In the genomic region with DNA sequence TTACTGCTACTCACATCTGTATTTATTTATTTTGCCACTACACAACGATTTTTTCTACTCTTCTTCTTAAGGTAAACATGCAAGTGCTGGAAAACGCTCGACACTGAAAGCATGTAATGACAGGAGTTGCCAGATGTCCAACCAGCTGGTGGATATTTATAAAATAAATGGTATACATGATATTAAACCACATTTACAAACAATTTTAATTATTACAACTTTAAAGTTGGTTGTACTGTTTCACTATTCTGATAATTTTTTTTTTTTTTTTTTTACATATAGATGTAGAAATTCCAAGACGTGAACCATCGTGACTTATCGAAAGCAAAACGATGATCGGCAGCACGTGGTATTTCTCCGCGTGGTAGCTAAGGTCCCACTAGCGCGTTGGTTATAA, we compare ENCODE assay signal across 1 fruit fly cellular context.
A peak's percentile ranks its signal among the peaks of the same experiment; 100 is the strongest.
TF ChIP-seq lines count a peak whose summit lies in the region.

Gene Keap1 (minus strand): TSS at position 87 of the 397 bp plus-strand sequence.
Gene kuk (plus strand): TSS at position 386 of the 397 bp plus-strand sequence.

TF ChIP-seq in whole organism, embryonic, 481 proteins besides CTCF, POLR2A, EP300 and RAD21 (continued from another document and continues in another):
- no peak for TF ChIP-seq kay (GFP tag; optimal IDR thresholded peaks at IDR 0.05; lab: Kevin White, UChicago)
- TF ChIP-seq HLH4C (GFP tag; IDR thresholded peaks at IDR 0.05; lab: Robert Waterston, UW; ENCODE audit: partially characterized antibody): peak; percentile 64
- peak; percentile 35 for TF ChIP-seq CG6765 (GFP tag; optimal IDR thresholded peaks at IDR 0.05; lab: Kevin White, UChicago)
- peak; percentile 62 for TF ChIP-seq Dref (GFP tag; IDR thresholded peaks at IDR 0.05; lab: Robert Waterston, UW)
- TF ChIP-seq CG16815 (GFP tag; optimal IDR thresholded peaks at IDR 0.05; lab: Kevin White, UChicago): peak; percentile 16
- TF ChIP-seq CG6254 (GFP tag; optimal IDR thresholded peaks at IDR 0.05; lab: Kevin White, UChicago): no peak
- no peak for TF ChIP-seq TFAM (GFP tag; optimal IDR thresholded peaks at IDR 0.05; lab: Kevin White, UChicago)
- peak; percentile 53 for TF ChIP-seq CG13775 (GFP tag; optimal IDR thresholded peaks at IDR 0.05; lab: Kevin White, UChicago)
- TF ChIP-seq h (optimal IDR thresholded peaks at IDR 0.05; lab: Kevin White, UChicago): no peak
- no peak for TF ChIP-seq CG2199 (GFP tag; IDR thresholded peaks at IDR 0.05; lab: Robert Waterston, UW)
- peak; percentile 20 for TF ChIP-seq CG18619 (GFP tag; optimal IDR thresholded peaks at IDR 0.05; lab: Kevin White, UChicago)
- no peak for TF ChIP-seq sens-2 (GFP tag; IDR thresholded peaks at IDR 0.05; lab: Robert Waterston, UW)
- no peak for TF ChIP-seq odd (GFP tag; optimal IDR thresholded peaks at IDR 0.05; lab: Kevin White, UChicago)
- no peak for TF ChIP-seq jigr1 (GFP tag; IDR thresholded peaks at IDR 0.05; lab: Robert Waterston, UW)
- TF ChIP-seq tup (GFP tag; optimal IDR thresholded peaks at IDR 0.05; lab: Kevin White, UChicago): peak; percentile 23
- no peak for TF ChIP-seq stc (GFP tag; IDR thresholded peaks at IDR 0.05; lab: Robert Waterston, UW)
- peak; percentile 25; the same call in 1 of the 3 replicates for TF ChIP-seq CG14050 (GFP tag; IDR thresholded peaks at IDR 0.05; lab: Robert Waterston, UW)
- TF ChIP-seq CG8290 (GFP tag; optimal IDR thresholded peaks at IDR 0.05; lab: Kevin White, UChicago): no peak
- peak in 1 of 2 experiments; percentile 57 for TF ChIP-seq CG8290 (tag; optimal IDR thresholded peaks at IDR 0.05; lab: Kevin White, UChicago)
- TF ChIP-seq ssp (GFP tag; IDR thresholded peaks at IDR 0.05; lab: Robert Waterston, UW): no peak
- peak; percentile 75 for TF ChIP-seq sob (GFP tag; IDR thresholded peaks at IDR 0.05; lab: Robert Waterston, UW)
- TF ChIP-seq seq (GFP tag; IDR thresholded peaks at IDR 0.05; lab: Robert Waterston, UW): 0 out of 2 replicates have a peak, but pooled peaks have one; percentile 0
- peak in 1 of 2 experiments; percentile 69 for TF ChIP-seq Hr51 (GFP tag; optimal IDR thresholded peaks at IDR 0.05; lab: Kevin White, UChicago)
- peak; percentile 27 for TF ChIP-seq Atf-2 (GFP tag; optimal IDR thresholded peaks at IDR 0.05; lab: Kevin White, UChicago)
- TF ChIP-seq Tbp (GFP tag; optimal IDR thresholded peaks at IDR 0.05; lab: Kevin White, UChicago): peak; percentile 20
- TF ChIP-seq grn (GFP tag; optimal IDR thresholded peaks at IDR 0.05; lab: Kevin White, UChicago): no peak
- no peak for TF ChIP-seq CG14667 (GFP tag; IDR thresholded peaks at IDR 0.05; lab: Robert Waterston, UW)
- TF ChIP-seq p53 (GFP tag; optimal IDR thresholded peaks at IDR 0.05; lab: Kevin White, UChicago): no peak
- peak; percentile 73 for TF ChIP-seq Sry-δ (GFP tag; optimal IDR thresholded peaks at IDR 0.05; lab: Kevin White, UChicago)
- peak; percentile 92 for TF ChIP-seq Lhr (GFP tag; optimal IDR thresholded peaks at IDR 0.05; lab: Kevin White, UChicago)
- TF ChIP-seq ac (GFP tag; optimal IDR thresholded peaks at IDR 0.05; lab: Kevin White, UChicago): no peak
- no peak for TF ChIP-seq btn (GFP tag; optimal IDR thresholded peaks at IDR 0.05; lab: Kevin White, UChicago)
- TF ChIP-seq CG7839 (tag; optimal IDR thresholded peaks at IDR 0.05; lab: Kevin White, UChicago): peak; percentile 13
- TF ChIP-seq CG6791 (GFP tag; IDR thresholded peaks at IDR 0.05; lab: Robert Waterston, UW; ENCODE audit: partially characterized antibody): peak; percentile 75
- no peak for TF ChIP-seq CG15011 (GFP tag; optimal IDR thresholded peaks at IDR 0.05; lab: Kevin White, UChicago)
- peak; percentile 60 for TF ChIP-seq gro (GFP tag; optimal IDR thresholded peaks at IDR 0.05; lab: Kevin White, UChicago)
- TF ChIP-seq CG8089 (GFP tag; optimal IDR thresholded peaks at IDR 0.05; lab: Kevin White, UChicago): peak; percentile 24
- peak; percentile 26 for TF ChIP-seq tin (GFP tag; optimal IDR thresholded peaks at IDR 0.05; lab: Kevin White, UChicago)
- peak; percentile 87 for TF ChIP-seq CG3847 (GFP tag; IDR thresholded peaks at IDR 0.05; lab: Robert Waterston, UW)
- TF ChIP-seq Lpt (GFP tag; optimal IDR thresholded peaks at IDR 0.05; lab: Kevin White, UChicago): no peak
- peak; percentile 51 for TF ChIP-seq tx (GFP tag; optimal IDR thresholded peaks at IDR 0.05; lab: Kevin White, UChicago)
- TF ChIP-seq phol (tag; optimal IDR thresholded peaks at IDR 0.05; lab: Kevin White, UChicago): peak; percentile 25
- TF ChIP-seq gem (tag; optimal IDR thresholded peaks at IDR 0.05; lab: Kevin White, UChicago): peak; percentile 61
- TF ChIP-seq ems (GFP tag; optimal IDR thresholded peaks at IDR 0.05; lab: Kevin White, UChicago): peak; percentile 47
- TF ChIP-seq Gug (GFP tag; IDR thresholded peaks at IDR 0.05; lab: Robert Waterston, UW): no peak; the same call in 2 of the 4 replicates
- TF ChIP-seq CG11456 (GFP tag; IDR thresholded peaks at IDR 0.05; lab: Robert Waterston, UW): 0 out of 3 replicates have a peak, but pooled peaks have one; percentile 66
- TF ChIP-seq Bdp1 (GFP tag; optimal IDR thresholded peaks at IDR 0.05; lab: Kevin White, UChicago): peak; percentile 60
- peak; percentile 54 for TF ChIP-seq HHEX (GFP tag; optimal IDR thresholded peaks at IDR 0.05; lab: Kevin White, UChicago)
- TF ChIP-seq CG34224 (GFP tag; IDR thresholded peaks at IDR 0.05; lab: Robert Waterston, UW; ENCODE audit: partially characterized antibody): peak; percentile 53
- peak; percentile 91 for TF ChIP-seq CG13287 (GFP tag; IDR thresholded peaks at IDR 0.05; lab: Robert Waterston, UW; ENCODE audit: partially characterized antibody)
- peak; percentile 88 for TF ChIP-seq Bgb (GFP tag; IDR thresholded peaks at IDR 0.05; lab: Robert Waterston, UW; ENCODE audit: partially characterized antibody)
- TF ChIP-seq Rfx (GFP tag; IDR thresholded peaks at IDR 0.05; lab: Robert Waterston, UW): peak; percentile 80
- no peak for TF ChIP-seq Mrtf (GFP tag; IDR thresholded peaks at IDR 0.05; lab: Robert Waterston, UW)
- peak; percentile 72 for TF ChIP-seq slbo (GFP tag; IDR thresholded peaks at IDR 0.05; lab: Robert Waterston, UW)
- TF ChIP-seq CG2875 (GFP tag; optimal IDR thresholded peaks at IDR 0.05; lab: Kevin White, UChicago): peak; percentile 12
- peak; percentile 38; the same call in 1 of the 2 replicates for TF ChIP-seq CG17328 (GFP tag; IDR thresholded peaks at IDR 0.05; lab: Robert Waterston, UW)
- no peak for TF ChIP-seq ham (GFP tag; IDR thresholded peaks at IDR 0.05; lab: Robert Waterston, UW)
- TF ChIP-seq CG5953 (GFP tag; IDR thresholded peaks at IDR 0.05; lab: Robert Waterston, UW): no peak
- TF ChIP-seq CG1832 (GFP tag; optimal IDR thresholded peaks at IDR 0.05; lab: Kevin White, UChicago): no peak
- peak; percentile 86 for TF ChIP-seq CG4617 (GFP tag; optimal IDR thresholded peaks at IDR 0.05; lab: Kevin White, UChicago; ENCODE audit: borderline replicate concordance)
- no peak for TF ChIP-seq salm (tag; optimal IDR thresholded peaks at IDR 0.05; lab: Kevin White, UChicago)
- TF ChIP-seq CG11696 (GFP tag; IDR thresholded peaks at IDR 0.05; lab: Robert Waterston, UW): no peak
- TF ChIP-seq sd (tag; optimal IDR thresholded peaks at IDR 0.05; lab: Kevin White, UChicago): peak; percentile 43
- no peak for TF ChIP-seq CG7745 (tag; optimal IDR thresholded peaks at IDR 0.05; lab: Kevin White, UChicago)
- TF ChIP-seq crp (GFP tag; optimal IDR thresholded peaks at IDR 0.05; lab: Kevin White, UChicago): peak; percentile 5 to 81
- TF ChIP-seq bigmax (GFP tag; optimal IDR thresholded peaks at IDR 0.05; lab: Kevin White, UChicago): no peak
- no peak for TF ChIP-seq CG43689 (GFP tag; IDR thresholded peaks at IDR 0.05; lab: Robert Waterston, UW)
- TF ChIP-seq lola (GFP tag; optimal IDR thresholded peaks at IDR 0.05; lab: Kevin White, UChicago): no peak
- TF ChIP-seq CG11085 (GFP tag; IDR thresholded peaks at IDR 0.05; lab: Robert Waterston, UW): peak; percentile 53
- TF ChIP-seq prd (optimal IDR thresholded peaks at IDR 0.05; lab: Kevin White, UChicago): no peak
- peak; percentile 51; the same call in 1 of the 3 replicates for TF ChIP-seq prd (GFP tag; IDR thresholded peaks at IDR 0.05; lab: Robert Waterston, UW)
- peak; percentile 63 for TF ChIP-seq pum (GFP tag; optimal IDR thresholded peaks at IDR 0.05; lab: Kevin White, UChicago)
- TF ChIP-seq gce (GFP tag; IDR thresholded peaks at IDR 0.05; lab: Robert Waterston, UW): no peak
- TF ChIP-seq CkIIα-i1 (GFP tag; IDR thresholded peaks at IDR 0.05; lab: Robert Waterston, UW): no peak
- TF ChIP-seq CG34422 (GFP tag; IDR thresholded peaks at IDR 0.05; lab: Robert Waterston, UW): peak; percentile 37; the same call in 2 of the 3 replicates
- TF ChIP-seq Med (GFP tag; lab: Kevin White, UChicago): peak; percentile 89
- no peak for TF ChIP-seq CG17612 (GFP tag; IDR thresholded peaks at IDR 0.05; lab: Robert Waterston, UW)
- TF ChIP-seq zen (tag; optimal IDR thresholded peaks at IDR 0.05; lab: Kevin White, UChicago): peak; percentile 34
- peak; percentile 46; the same call in 1 of the 2 replicates for TF ChIP-seq lmd (GFP tag; IDR thresholded peaks at IDR 0.05; lab: Robert Waterston, UW)
- peak; percentile 37 for TF ChIP-seq CG10543 (GFP tag; optimal IDR thresholded peaks at IDR 0.05; lab: Kevin White, UChicago)
- peak; percentile 28 for TF ChIP-seq Nf-YC (tag; optimal IDR thresholded peaks at IDR 0.05; lab: Kevin White, UChicago)
- TF ChIP-seq Asciz (GFP tag; optimal IDR thresholded peaks at IDR 0.05; lab: Kevin White, UChicago): peak; percentile 48
- peak; percentile 72 for TF ChIP-seq CG2116 (GFP tag; optimal IDR thresholded peaks at IDR 0.05; lab: Kevin White, UChicago)
- TF ChIP-seq gt (GFP tag; IDR thresholded peaks at IDR 0.05; lab: Robert Waterston, UW): no peak
- TF ChIP-seq vvl (GFP tag; IDR thresholded peaks at IDR 0.05; lab: Robert Waterston, UW): peak; percentile 66
- peak; percentile 62 for TF ChIP-seq CG2712 (tag; optimal IDR thresholded peaks at IDR 0.05; lab: Kevin White, UChicago)
- TF ChIP-seq CG4730 (GFP tag; IDR thresholded peaks at IDR 0.05; lab: Robert Waterston, UW): no peak
- TF ChIP-seq dysf (GFP tag; IDR thresholded peaks at IDR 0.05; lab: Robert Waterston, UW): peak; percentile 25; the same call in 1 of the 3 replicates
- TF ChIP-seq CG10431 (GFP tag; optimal IDR thresholded peaks at IDR 0.05; lab: Kevin White, UChicago): peak; percentile 70
- no peak for TF ChIP-seq CG4328 (GFP tag; optimal IDR thresholded peaks at IDR 0.05; lab: Kevin White, UChicago)
- TF ChIP-seq H2.0 (GFP tag; IDR thresholded peaks at IDR 0.05; lab: Robert Waterston, UW): peak; percentile 60
- peak; percentile 85 for TF ChIP-seq Sin3A (optimal IDR thresholded peaks at IDR 0.05; lab: Kevin White, UChicago)
- no peak for TF ChIP-seq Lim3 (GFP tag; IDR thresholded peaks at IDR 0.05; lab: Robert Waterston, UW)
- TF ChIP-seq pfk (GFP tag; optimal IDR thresholded peaks at IDR 0.05; lab: Kevin White, UChicago): peak; percentile 29
- peak; percentile 57 for TF ChIP-seq pho (GFP tag; optimal IDR thresholded peaks at IDR 0.05; lab: Kevin White, UChicago)
- TF ChIP-seq ken (GFP tag; IDR thresholded peaks at IDR 0.05; lab: Robert Waterston, UW): peak; percentile 80
- peak; percentile 44; the same call in 1 of the 2 replicates for TF ChIP-seq al (GFP tag; IDR thresholded peaks at IDR 0.05; lab: Robert Waterston, UW)
- TF ChIP-seq CG13894 (tag; optimal IDR thresholded peaks at IDR 0.05; lab: Kevin White, UChicago): peak; percentile 17
- TF ChIP-seq Side (GFP tag; optimal IDR thresholded peaks at IDR 0.05; lab: Kevin White, UChicago): no peak
- peak; percentile 99 for TF ChIP-seq CG17359 (tag; optimal IDR thresholded peaks at IDR 0.05; lab: Kevin White, UChicago)
- peak; percentile 86 for TF ChIP-seq pita (GFP tag; optimal IDR thresholded peaks at IDR 0.05; lab: Kevin White, UChicago)
- peak; percentile 36 for TF ChIP-seq CG3407 (GFP tag; optimal IDR thresholded peaks at IDR 0.05; lab: Kevin White, UChicago)
- peak; percentile 21 for TF ChIP-seq cato (GFP tag; optimal IDR thresholded peaks at IDR 0.05; lab: Kevin White, UChicago; ENCODE audit: borderline replicate concordance)
- TF ChIP-seq kni (GFP tag; optimal IDR thresholded peaks at IDR 0.05; lab: Kevin White, UChicago): no peak
- TF ChIP-seq ATbp (GFP tag; optimal IDR thresholded peaks at IDR 0.05; lab: Kevin White, UChicago): peak; percentile 24
- TF ChIP-seq CG32532 (GFP tag; IDR thresholded peaks at IDR 0.05; lab: Robert Waterston, UW): peak; percentile 35; the same call in 1 of the 2 replicates
- no peak for TF ChIP-seq ro (GFP tag; IDR thresholded peaks at IDR 0.05; lab: Robert Waterston, UW)
- no peak for TF ChIP-seq Hey (tag; optimal IDR thresholded peaks at IDR 0.05; lab: Kevin White, UChicago)
- TF ChIP-seq oc (tag; optimal IDR thresholded peaks at IDR 0.05; lab: Kevin White, UChicago): peak; percentile 38
- no peak for TF ChIP-seq z (GFP tag; IDR thresholded peaks at IDR 0.05; lab: Robert Waterston, UW)
- peak; percentile 66 for TF ChIP-seq CG13123 (GFP tag; optimal IDR thresholded peaks at IDR 0.05; lab: Kevin White, UChicago)
- no peak for TF ChIP-seq CG31388 (GFP tag; optimal IDR thresholded peaks at IDR 0.05; lab: Kevin White, UChicago)
- peak; percentile 24 for TF ChIP-seq vfl (GFP tag; optimal IDR thresholded peaks at IDR 0.05; lab: Kevin White, UChicago)
- peak; percentile 61 for TF ChIP-seq CG11247 (GFP tag; IDR thresholded peaks at IDR 0.05; lab: Robert Waterston, UW)
- TF ChIP-seq chif (GFP tag; optimal IDR thresholded peaks at IDR 0.05; lab: Kevin White, UChicago): peak; percentile 44 to 65
- peak; percentile 89 for TF ChIP-seq Max (GFP tag; optimal IDR thresholded peaks at IDR 0.05; lab: Kevin White, UChicago)
- no peak for TF ChIP-seq CG12299 (tag; optimal IDR thresholded peaks at IDR 0.05; lab: Kevin White, UChicago)
- peak; percentile 67 for TF ChIP-seq lab (GFP tag; optimal IDR thresholded peaks at IDR 0.05; lab: Kevin White, UChicago)
- peak; percentile 58 for TF ChIP-seq ewg (GFP tag; optimal IDR thresholded peaks at IDR 0.05; lab: Kevin White, UChicago)
- TF ChIP-seq sna (GFP tag; IDR thresholded peaks at IDR 0.05; lab: Robert Waterston, UW; ENCODE audit: partially characterized antibody): peak; percentile 72
- peak; percentile 57 for TF ChIP-seq CG12942 (GFP tag; optimal IDR thresholded peaks at IDR 0.05; lab: Kevin White, UChicago)
- TF ChIP-seq gfzf (GFP tag; optimal IDR thresholded peaks at IDR 0.05; lab: Kevin White, UChicago): peak; percentile 94
- TF ChIP-seq ranshi (GFP tag; IDR thresholded peaks at IDR 0.05; lab: Robert Waterston, UW): peak; percentile 67
- TF ChIP-seq Atf6 (GFP tag; IDR thresholded peaks at IDR 0.05; lab: Robert Waterston, UW): no peak
- TF ChIP-seq luna (GFP tag; optimal IDR thresholded peaks at IDR 0.05; lab: Kevin White, UChicago): peak; percentile 35
- TF ChIP-seq CG9609 (GFP tag; optimal IDR thresholded peaks at IDR 0.05; lab: Kevin White, UChicago): peak; percentile 53
